1 fruit fly cellular context compared by ENCODE assay signal in genomic region chr2L:6448334-6448703, dm6.
TF ChIP-seq lines count a peak whose summit lies in the region.

Acox3 (minus strand) TSS chr2L:6448403.

TF ChIP-seq in whole organism, embryonic, 481 proteins besides CTCF, POLR2A, EP300 and RAD21 (continued from another document and continues in another):
- TF ChIP-seq NK7.1 (GFP tag; optimal IDR thresholded peaks at IDR 0.05; lab: Kevin White, UChicago), result no peak
- TF ChIP-seq cas (GFP tag; IDR thresholded peaks at IDR 0.05; lab: Robert Waterston, UW), result no peak
- no peak for TF ChIP-seq CG31441 (GFP tag; IDR thresholded peaks at IDR 0.05; lab: Robert Waterston, UW)
- no peak for TF ChIP-seq mld (GFP tag; IDR thresholded peaks at IDR 0.05; lab: Robert Waterston, UW; ENCODE audit: partially characterized antibody)
- TF ChIP-seq Xrp1 (GFP tag; IDR thresholded peaks at IDR 0.05; lab: Robert Waterston, UW), result no peak
- no peak for TF ChIP-seq CG4360 (GFP tag; IDR thresholded peaks at IDR 0.05; lab: Robert Waterston, UW)
- TF ChIP-seq CG13424 (tag; optimal IDR thresholded peaks at IDR 0.05; lab: Kevin White, UChicago), result no peak
- no peak for TF ChIP-seq gfzf (GFP tag; optimal IDR thresholded peaks at IDR 0.05; lab: Kevin White, UChicago)
- no peak for TF ChIP-seq CG8290 (GFP tag; optimal IDR thresholded peaks at IDR 0.05; lab: Kevin White, UChicago)
- no peak for TF ChIP-seq CG8290 (tag; optimal IDR thresholded peaks at IDR 0.05; lab: Kevin White, UChicago)
- TF ChIP-seq ash1 (GFP tag; optimal IDR thresholded peaks at IDR 0.05; lab: Kevin White, UChicago), result no peak
- peak; percentile 33 for TF ChIP-seq CG15514 (GFP tag; optimal IDR thresholded peaks at IDR 0.05; lab: Kevin White, UChicago)
- no peak for TF ChIP-seq Sry-δ (GFP tag; optimal IDR thresholded peaks at IDR 0.05; lab: Kevin White, UChicago)
- TF ChIP-seq cwo (GFP tag; optimal IDR thresholded peaks at IDR 0.05; lab: Kevin White, UChicago), result no peak
- no peak for TF ChIP-seq dmrt11E (tag; optimal IDR thresholded peaks at IDR 0.05; lab: Kevin White, UChicago)
- TF ChIP-seq Atf-2 (GFP tag; optimal IDR thresholded peaks at IDR 0.05; lab: Kevin White, UChicago), result no peak
- TF ChIP-seq Nf-YB (GFP tag; optimal IDR thresholded peaks at IDR 0.05; lab: Kevin White, UChicago), result no peak
- no peak for TF ChIP-seq CG15269 (tag; optimal IDR thresholded peaks at IDR 0.05; lab: Kevin White, UChicago)
- TF ChIP-seq CG17186 (GFP tag; optimal IDR thresholded peaks at IDR 0.05; lab: Kevin White, UChicago), result no peak
- TF ChIP-seq CG30020 (tag; optimal IDR thresholded peaks at IDR 0.05; lab: Kevin White, UChicago), result peak; percentile 1
- peak; percentile 59 for TF ChIP-seq CG14710 (tag; optimal IDR thresholded peaks at IDR 0.05; lab: Kevin White, UChicago)
- no peak for TF ChIP-seq Dll (GFP tag; IDR thresholded peaks at IDR 0.05; lab: Robert Waterston, UW; ENCODE audit: partially characterized antibody)
- TF ChIP-seq kay (GFP tag; optimal IDR thresholded peaks at IDR 0.05; lab: Kevin White, UChicago), result no peak
- TF ChIP-seq CG15011 (GFP tag; optimal IDR thresholded peaks at IDR 0.05; lab: Kevin White, UChicago), result no peak
- no peak for TF ChIP-seq Doc2 (GFP tag; IDR thresholded peaks at IDR 0.05; lab: Robert Waterston, UW)
- TF ChIP-seq CG1832 (GFP tag; optimal IDR thresholded peaks at IDR 0.05; lab: Kevin White, UChicago), result no peak
- no peak for TF ChIP-seq sob (GFP tag; IDR thresholded peaks at IDR 0.05; lab: Robert Waterston, UW)
- no peak for TF ChIP-seq CG6175 (GFP tag; IDR thresholded peaks at IDR 0.05; lab: Robert Waterston, UW)
- TF ChIP-seq Eip74EF (GFP tag; optimal IDR thresholded peaks at IDR 0.05; lab: Kevin White, UChicago), result no peak
- TF ChIP-seq z (GFP tag; IDR thresholded peaks at IDR 0.05; lab: Robert Waterston, UW), result no peak
- peak; percentile 26 for TF ChIP-seq CG2116 (GFP tag; optimal IDR thresholded peaks at IDR 0.05; lab: Kevin White, UChicago)
- peak; percentile 94 for TF ChIP-seq CG7928 (GFP tag; optimal IDR thresholded peaks at IDR 0.05; lab: Kevin White, UChicago)
- TF ChIP-seq Mad (GFP tag; optimal IDR thresholded peaks at IDR 0.05; lab: Kevin White, UChicago), result no peak
- no peak for TF ChIP-seq Nf-YA (GFP tag; IDR thresholded peaks at IDR 0.05; lab: Robert Waterston, UW)
- no peak for TF ChIP-seq CG10462 (GFP tag; optimal IDR thresholded peaks at IDR 0.05; lab: Kevin White, UChicago)
- TF ChIP-seq CG3995 (GFP tag; optimal IDR thresholded peaks at IDR 0.05; lab: Kevin White, UChicago), result peak; percentile 35
- TF ChIP-seq sens (GFP tag; lab: Kevin White, UChicago), result peak; percentile 41
- TF ChIP-seq CG12391 (tag; optimal IDR thresholded peaks at IDR 0.05; lab: Kevin White, UChicago), result peak; percentile 51
- TF ChIP-seq sim (GFP tag; IDR thresholded peaks at IDR 0.05; lab: Robert Waterston, UW), result no peak
- TF ChIP-seq Adf1 (GFP tag; IDR thresholded peaks at IDR 0.05; lab: Robert Waterston, UW), result no peak
- TF ChIP-seq CG8281 (tag; optimal IDR thresholded peaks at IDR 0.05; lab: Kevin White, UChicago), result no peak
- no peak for TF ChIP-seq CG8089 (GFP tag; optimal IDR thresholded peaks at IDR 0.05; lab: Kevin White, UChicago)
- no peak for TF ChIP-seq CG12236 (GFP tag; optimal IDR thresholded peaks at IDR 0.05; lab: Kevin White, UChicago)
- no peak for TF ChIP-seq dpn (GFP tag; optimal IDR thresholded peaks at IDR 0.05; lab: Kevin White, UChicago)
- TF ChIP-seq CG10366 (GFP tag; IDR thresholded peaks at IDR 0.05; lab: Robert Waterston, UW), result no peak
- TF ChIP-seq CG42726 (GFP tag; IDR thresholded peaks at IDR 0.05; lab: Robert Waterston, UW; ENCODE audit: partially characterized antibody), result no peak
- TF ChIP-seq E2f2 (GFP tag; IDR thresholded peaks at IDR 0.05; lab: Robert Waterston, UW), result peak; percentile 96
- no peak for TF ChIP-seq HLH4C (GFP tag; IDR thresholded peaks at IDR 0.05; lab: Robert Waterston, UW; ENCODE audit: partially characterized antibody)
- no peak for TF ChIP-seq CG1603 (tag; optimal IDR thresholded peaks at IDR 0.05; lab: Kevin White, UChicago)
- peak; percentile 15 for TF ChIP-seq Nf-YC (tag; optimal IDR thresholded peaks at IDR 0.05; lab: Kevin White, UChicago)
- TF ChIP-seq CG18262 (tag; optimal IDR thresholded peaks at IDR 0.05; lab: Kevin White, UChicago), result peak; percentile 19
- no peak for TF ChIP-seq br (optimal IDR thresholded peaks at IDR 0.05; lab: Kevin White, UChicago)
- no peak for TF ChIP-seq chinmo (GFP tag; IDR thresholded peaks at IDR 0.05; lab: Robert Waterston, UW; ENCODE audit: partially characterized antibody)
- TF ChIP-seq kni (GFP tag; optimal IDR thresholded peaks at IDR 0.05; lab: Kevin White, UChicago), result no peak
- TF ChIP-seq ems (GFP tag; optimal IDR thresholded peaks at IDR 0.05; lab: Kevin White, UChicago), result no peak
- no peak for TF ChIP-seq CG8944 (GFP tag; optimal IDR thresholded peaks at IDR 0.05; lab: Kevin White, UChicago)
- no peak for TF ChIP-seq H15 (GFP tag; IDR thresholded peaks at IDR 0.05; lab: Robert Waterston, UW)
- no peak for TF ChIP-seq CG1529 (GFP tag; optimal IDR thresholded peaks at IDR 0.05; lab: Kevin White, UChicago)
- TF ChIP-seq CG2678 (tag; optimal IDR thresholded peaks at IDR 0.05; lab: Kevin White, UChicago), result no peak
- TF ChIP-seq CG14965 (GFP tag; optimal IDR thresholded peaks at IDR 0.05; lab: Kevin White, UChicago; ENCODE audit: borderline replicate concordance), result no peak
- TF ChIP-seq da (GFP tag; optimal IDR thresholded peaks at IDR 0.05; lab: Kevin White, UChicago), result no peak
- TF ChIP-seq BEAF-32 (GFP tag; optimal IDR thresholded peaks at IDR 0.05; lab: Kevin White, UChicago), result peak; percentile 6
- TF ChIP-seq nau (GFP tag; optimal IDR thresholded peaks at IDR 0.05; lab: Kevin White, UChicago), result no peak
- TF ChIP-seq grau (tag; optimal IDR thresholded peaks at IDR 0.05; lab: Kevin White, UChicago), result peak; percentile 8
- TF ChIP-seq pan (optimal IDR thresholded peaks at IDR 0.05; lab: Kevin White, UChicago), result no peak
- TF ChIP-seq pan (GFP tag; optimal IDR thresholded peaks at IDR 0.05 in 1 of 2, IDR thresholded peaks at IDR 0.05 in 1 of 2), result no peak
- TF ChIP-seq chm (GFP tag; IDR thresholded peaks at IDR 0.05; lab: Robert Waterston, UW), result no peak
- TF ChIP-seq CG12071 (GFP tag; optimal IDR thresholded peaks at IDR 0.05; lab: Kevin White, UChicago), result no peak
- TF ChIP-seq bsh (GFP tag; optimal IDR thresholded peaks at IDR 0.05; lab: Kevin White, UChicago), result no peak
- TF ChIP-seq D19A (tag; optimal IDR thresholded peaks at IDR 0.05; lab: Kevin White, UChicago), result peak; percentile 7
- TF ChIP-seq CG7556 (GFP tag; optimal IDR thresholded peaks at IDR 0.05; lab: Kevin White, UChicago), result no peak
- 0 out of 3 replicates have a peak, but pooled peaks have one; percentile 24 for TF ChIP-seq CG17361 (GFP tag; IDR thresholded peaks at IDR 0.05; lab: Robert Waterston, UW)
- peak; percentile 68 for TF ChIP-seq trem (tag; optimal IDR thresholded peaks at IDR 0.05; lab: Kevin White, UChicago)
- TF ChIP-seq CG1602 (GFP tag; optimal IDR thresholded peaks at IDR 0.05; lab: Kevin White, UChicago), result no peak
- no peak for TF ChIP-seq lola (GFP tag; optimal IDR thresholded peaks at IDR 0.05; lab: Kevin White, UChicago)
- TF ChIP-seq zf30C (GFP tag; optimal IDR thresholded peaks at IDR 0.05; lab: Kevin White, UChicago), result no peak
- no peak for TF ChIP-seq CG7839 (tag; optimal IDR thresholded peaks at IDR 0.05; lab: Kevin White, UChicago)
- TF ChIP-seq HHEX (GFP tag; optimal IDR thresholded peaks at IDR 0.05; lab: Kevin White, UChicago), result no peak
- TF ChIP-seq org-1 (GFP tag; optimal IDR thresholded peaks at IDR 0.05; lab: Kevin White, UChicago), result no peak
- no peak for TF ChIP-seq CG16863 (GFP tag; optimal IDR thresholded peaks at IDR 0.05; lab: Kevin White, UChicago)
- no peak for TF ChIP-seq Stat92E (GFP tag; optimal IDR thresholded peaks at IDR 0.05; lab: Kevin White, UChicago)
- no peak for TF ChIP-seq shn (GFP tag; optimal IDR thresholded peaks at IDR 0.05; lab: Kevin White, UChicago)
- TF ChIP-seq CG10654 (GFP tag; optimal IDR thresholded peaks at IDR 0.05; lab: Kevin White, UChicago), result no peak
- TF ChIP-seq eve (GFP tag; optimal IDR thresholded peaks at IDR 0.05; lab: Kevin White, UChicago), result no peak
- TF ChIP-seq Taf1 (GFP tag; IDR thresholded peaks at IDR 0.05; lab: Robert Waterston, UW), result no peak
- no peak for TF ChIP-seq pum (GFP tag; optimal IDR thresholded peaks at IDR 0.05; lab: Kevin White, UChicago)
- TF ChIP-seq CG32532 (GFP tag; IDR thresholded peaks at IDR 0.05; lab: Robert Waterston, UW), result no peak
- TF ChIP-seq fd96Cb (tag; optimal IDR thresholded peaks at IDR 0.05; lab: Kevin White, UChicago), result no peak
- TF ChIP-seq hbn (GFP tag; IDR thresholded peaks at IDR 0.05; lab: Robert Waterston, UW; ENCODE audit: partially characterized antibody), result no peak
- TF ChIP-seq CG18619 (GFP tag; optimal IDR thresholded peaks at IDR 0.05; lab: Kevin White, UChicago), result no peak
- TF ChIP-seq CG7357 (GFP tag; IDR thresholded peaks at IDR 0.05; lab: Robert Waterston, UW), result no peak
- TF ChIP-seq CG11093 (GFP tag; IDR thresholded peaks at IDR 0.05; lab: Robert Waterston, UW), result no peak
- TF ChIP-seq zfh1 (GFP tag; IDR thresholded peaks at IDR 0.05; lab: Robert Waterston, UW), result no peak
- TF ChIP-seq CG8765 (GFP tag; IDR thresholded peaks at IDR 0.05; lab: Robert Waterston, UW), result no peak
- no peak for TF ChIP-seq dimm (GFP tag; IDR thresholded peaks at IDR 0.05; lab: Robert Waterston, UW)
- no peak for TF ChIP-seq CG10959 (GFP tag; IDR thresholded peaks at IDR 0.05; lab: Robert Waterston, UW)
- TF ChIP-seq ERR (GFP tag; optimal IDR thresholded peaks at IDR 0.05; lab: Kevin White, UChicago), result no peak
- no peak for TF ChIP-seq CG34376 (GFP tag; optimal IDR thresholded peaks at IDR 0.05; lab: Kevin White, UChicago)
- no peak for TF ChIP-seq maf-S (GFP tag; optimal IDR thresholded peaks at IDR 0.05; lab: Kevin White, UChicago)
- TF ChIP-seq hth (optimal IDR thresholded peaks at IDR 0.05; lab: Kevin White, UChicago), result no peak
- TF ChIP-seq CG12104 (GFP tag; optimal IDR thresholded peaks at IDR 0.05; lab: Kevin White, UChicago), result no peak
- no peak for TF ChIP-seq CG9932 (GFP tag; IDR thresholded peaks at IDR 0.05; lab: Robert Waterston, UW)
- no peak for TF ChIP-seq Tbp (GFP tag; optimal IDR thresholded peaks at IDR 0.05; lab: Kevin White, UChicago)
- TF ChIP-seq sens-2 (GFP tag; IDR thresholded peaks at IDR 0.05; lab: Robert Waterston, UW), result no peak
- no peak for TF ChIP-seq ara (GFP tag; IDR thresholded peaks at IDR 0.05; lab: Robert Waterston, UW)
- TF ChIP-seq CG10979 (tag; optimal IDR thresholded peaks at IDR 0.05; lab: Kevin White, UChicago), result no peak
- no peak for TF ChIP-seq lab (GFP tag; optimal IDR thresholded peaks at IDR 0.05; lab: Kevin White, UChicago)
- no peak for TF ChIP-seq Ets65A (GFP tag; lab: Kevin White, UChicago)
- no peak for TF ChIP-seq sqz (GFP tag; optimal IDR thresholded peaks at IDR 0.05; lab: Kevin White, UChicago)
- no peak for TF ChIP-seq CG6791 (GFP tag; IDR thresholded peaks at IDR 0.05; lab: Robert Waterston, UW; ENCODE audit: partially characterized antibody)
- TF ChIP-seq wdn (GFP tag; IDR thresholded peaks at IDR 0.05; lab: Robert Waterston, UW), result no peak
- no peak for TF ChIP-seq CG9727 (GFP tag; optimal IDR thresholded peaks at IDR 0.05; lab: Kevin White, UChicago)
- TF ChIP-seq CG2202 (tag; optimal IDR thresholded peaks at IDR 0.05; lab: Kevin White, UChicago), result no peak
- peak; percentile 14 for TF ChIP-seq CG4617 (GFP tag; optimal IDR thresholded peaks at IDR 0.05; lab: Kevin White, UChicago; ENCODE audit: borderline replicate concordance)
- TF ChIP-seq toy (GFP tag; IDR thresholded peaks at IDR 0.05; lab: Robert Waterston, UW), result no peak
- no peak for TF ChIP-seq Fer1 (GFP tag; optimal IDR thresholded peaks at IDR 0.05; lab: Kevin White, UChicago)
- TF ChIP-seq CG3847 (GFP tag; IDR thresholded peaks at IDR 0.05; lab: Robert Waterston, UW), result peak; percentile 32; the same call in 1 of the 2 replicates
- TF ChIP-seq gcm (GFP tag; optimal IDR thresholded peaks at IDR 0.05; lab: Kevin White, UChicago), result no peak
- TF ChIP-seq Dp (GFP tag; optimal IDR thresholded peaks at IDR 0.05; lab: Kevin White, UChicago), result peak; percentile 97
- TF ChIP-seq Jarid2 (GFP tag; optimal IDR thresholded peaks at IDR 0.05; lab: Kevin White, UChicago), result no peak
- peak; percentile 17 for TF ChIP-seq Dek (tag; optimal IDR thresholded peaks at IDR 0.05; lab: Kevin White, UChicago)
- TF ChIP-seq pnt (GFP tag; optimal IDR thresholded peaks at IDR 0.05; lab: Kevin White, UChicago), result no peak
- TF ChIP-seq slou (GFP tag; optimal IDR thresholded peaks at IDR 0.05; lab: Kevin White, UChicago), result no peak
- TF ChIP-seq Xbp1 (GFP tag; optimal IDR thresholded peaks at IDR 0.05; lab: Kevin White, UChicago), result no peak
- TF ChIP-seq CG4424 (GFP tag; optimal IDR thresholded peaks at IDR 0.05; lab: Kevin White, UChicago), result no peak
- no peak for TF ChIP-seq tup (GFP tag; optimal IDR thresholded peaks at IDR 0.05; lab: Kevin White, UChicago)
- TF ChIP-seq gcm2 (GFP tag; optimal IDR thresholded peaks at IDR 0.05; lab: Kevin White, UChicago), result no peak
- no peak for TF ChIP-seq GATAe (GFP tag; conservative IDR thresholded peaks at IDR 0.05; lab: Robert Waterston, UW)
- TF ChIP-seq CG8924 (tag; optimal IDR thresholded peaks at IDR 0.05; lab: Kevin White, UChicago), result peak; percentile 24
- no peak for TF ChIP-seq CG4854 (GFP tag; optimal IDR thresholded peaks at IDR 0.05; lab: Kevin White, UChicago)
- peak; percentile 39 for TF ChIP-seq CG10267 (tag; optimal IDR thresholded peaks at IDR 0.05; lab: Kevin White, UChicago)
- TF ChIP-seq sima (GFP tag; optimal IDR thresholded peaks at IDR 0.05; lab: Kevin White, UChicago), result no peak
- no peak for TF ChIP-seq CG11723 (GFP tag; optimal IDR thresholded peaks at IDR 0.05; lab: Kevin White, UChicago)
- peak; percentile 27 for TF ChIP-seq CG17829 (tag; optimal IDR thresholded peaks at IDR 0.05; lab: Kevin White, UChicago)
- TF ChIP-seq Ets97D (GFP tag; optimal IDR thresholded peaks at IDR 0.05; lab: Kevin White, UChicago), result no peak
- no peak for TF ChIP-seq CG7786 (GFP tag; optimal IDR thresholded peaks at IDR 0.05; lab: Kevin White, UChicago)
- TF ChIP-seq CG12659 (GFP tag; optimal IDR thresholded peaks at IDR 0.05; lab: Kevin White, UChicago), result no peak
- TF ChIP-seq CG11085 (GFP tag; IDR thresholded peaks at IDR 0.05; lab: Robert Waterston, UW), result no peak
- no peak for TF ChIP-seq h (optimal IDR thresholded peaks at IDR 0.05; lab: Kevin White, UChicago)
- TF ChIP-seq ato (GFP tag; IDR thresholded peaks at IDR 0.05; lab: Robert Waterston, UW; ENCODE audit: partially characterized antibody), result no peak
